Worm (Caenorhabditis elegans): ENCODE results near the gene nlp-6.
"Not testable (repeated sequence)": the region's sequence is repeated elsewhere in the genome, so short reads cannot be mapped to it uniquely, and the experiment has no call there.

nlp-6 gene

ce11 chrX:17640790-17641189 lies 21.5 kb upstream of the nlp-6 start, which contains the start of gene H18N23.2 (continued):
- TF ChIP-seq lin-1 (GFP tag; IDR thresholded peaks at IDR 0.05) (0 out of 2 replicates have a peak, but pooled peaks have one; percentile 23), nhr-11 (tag; optimal IDR thresholded peaks at IDR 0.05) (peak; percentile 80), nhr-42 (GFP tag; IDR thresholded peaks at IDR 0.05) (0 out of 2 replicates have a peak, but pooled peaks have one; percentile 33), T26A8.4 (GFP tag; IDR thresholded peaks at IDR 0.05) (0 out of 2 replicates have a peak, but pooled peaks have one; percentile 32), ZK546.5 (tag; optimal IDR thresholded peaks at IDR 0.05) (no peak), ctbp-1 (GFP tag; IDR thresholded peaks at IDR 0.05) (no peak), F26F4.8 (GFP tag; conservative IDR thresholded peaks at IDR 0.05) (no peak), hif-1 (tag; optimal IDR thresholded peaks at IDR 0.05) (peak in 1 of 2 experiments; percentile 63), daf-16 (GFP tag; optimal IDR thresholded peaks at IDR 0.05) (peak in 1 of 2 experiments; percentile 85), daf-16 (tag; optimal IDR thresholded peaks at IDR 0.05) (peak; percentile 11), egl-27 (tag; optimal IDR thresholded peaks at IDR 0.05) (no peak), nhr-237 (tag; optimal IDR thresholded peaks at IDR 0.05) (no peak), lin-29 (GFP tag; IDR thresholded peaks at IDR 0.05) (no peak), unc-62 (GFP tag; optimal IDR thresholded peaks at IDR 0.05 in 1 of 2) (peak in 1 of 2 experiments; percentile 46), unc-62 (tag; optimal IDR thresholded peaks at IDR 0.05) (no peak), nhr-25 (tag; optimal IDR thresholded peaks at IDR 0.05; ENCODE audit: borderline replicate concordance, insufficient read depth) (peak; percentile 51), dmd-6 (GFP tag; IDR thresholded peaks at IDR 0.05) (peak; percentile 86)

ce11 chrX:17642832-17643231 lies 19.4 kb upstream of the nlp-6 start:
- TF ChIP-seq nhr-6 (tag; optimal IDR thresholded peaks at IDR 0.05) (no peak), rbr-2 (tag; optimal IDR thresholded peaks at IDR 0.05) (no peak), lim-7 (GFP tag; IDR thresholded peaks at IDR 0.05) (no peak)

- TF ChIP-seq zfp-2 (tag; optimal IDR thresholded peaks at IDR 0.05) (no peak), ceh-20 (GFP tag; IDR thresholded peaks at IDR 0.05) (no peak), F10B5.3 (tag; optimal IDR thresholded peaks at IDR 0.05) (no peak), ama-1 (optimal IDR thresholded peaks at IDR 0.05) (no peak), pha-4 (GFP tag; IDR thresholded peaks at IDR 0.05) (no peak), pha-4 (tag; optimal IDR thresholded peaks at IDR 0.05) (no peak), nhr-111 (GFP tag; optimal IDR thresholded peaks at IDR 0.05) (no peak), nhr-77 (tag; optimal IDR thresholded peaks at IDR 0.05) (no peak), nhr-102 (tag; optimal IDR thresholded peaks at IDR 0.05) (no peak), fos-1 (tag; optimal IDR thresholded peaks at IDR 0.05) (no peak), Y5F2A.4 (GFP tag; optimal IDR thresholded peaks at IDR 0.05) (no peak)
Observed at ce11 chrX:17643812-17644211, 18.4 kb upstream of the nlp-6 start.

- TF ChIP-seq arid-1 (GFP tag; conservative IDR thresholded peaks at IDR 0.05); mxl-2 (GFP tag; conservative IDR thresholded peaks at IDR 0.05); lin-39 (tag; optimal IDR thresholded peaks at IDR 0.05): not testable (repeated sequence)
Observed at ce11 chrX:17649380-17649779, 12.9 kb upstream of the nlp-6 start, which contains the start of gene tmem-218. tmem-218 (plus strand) TSS chrX:17649680.

ce11 chrX:17667288-17667687 lies 5.0 kb downstream of the nlp-6 start:
- TF ChIP-seq zfp-3 (GFP tag; conservative IDR thresholded peaks at IDR 0.05) (no peak), dmd-6 (GFP tag; IDR thresholded peaks at IDR 0.05) (no peak), zag-1 (tag; optimal IDR thresholded peaks at IDR 0.05) (no peak), zip-11 (GFP tag; IDR thresholded peaks at IDR 0.05) (no peak), hlh-11 (tag; optimal IDR thresholded peaks at IDR 0.05) (peak; percentile 63), nhr-11 (tag; optimal IDR thresholded peaks at IDR 0.05) (peak; percentile 16), unc-62 (GFP tag; optimal IDR thresholded peaks at IDR 0.05 in 1 of 2) (peak in 1 of 2 experiments; percentile 75), unc-62 (tag; optimal IDR thresholded peaks at IDR 0.05) (no peak), daf-16 (GFP tag; optimal IDR thresholded peaks at IDR 0.05) (peak in 1 of 2 experiments; percentile 46), daf-16 (tag; optimal IDR thresholded peaks at IDR 0.05) (no peak), zip-2 (tag; optimal IDR thresholded peaks at IDR 0.05) (no peak), lin-39 (tag; optimal IDR thresholded peaks at IDR 0.05) (no peak), ceh-28 (tag; optimal IDR thresholded peaks at IDR 0.05) (no peak), aha-1 (tag) (peak; percentile 77), F44E2.7 (GFP tag; IDR thresholded peaks at IDR 0.05) (no peak)

Measured in whole organism, L4 larva.